Fruit fly (Drosophila melanogaster) whole organism, pupa: ENCODE measurements around the gene p23.

Experiments
- CG10348 ChIP-seq: fragments of 200-800 bp; sonication (Bioruptor generic); IDR thresholded peaks from 2 replicates; pipeline ENCODE4 v1.3.6; 2022; ENCODE audit warnings: missing biosample characterization, missing genetic modification characterization
- CG34367 ChIP-seq: fragments of 200-800 bp; sonication (Bioruptor generic); optimal IDR thresholded peaks from 2 replicates; lab custom pipeline; 2018; ENCODE audit warnings: missing biosample characterization, mild to moderate bottlenecking, missing genetic modification characterization
- D1 ChIP-seq: fragments of 200-800 bp; sonication (Bioruptor generic); optimal IDR thresholded peaks from 2 replicates; lab custom pipeline; 2018; ENCODE audit warnings: missing biosample characterization, mild to moderate bottlenecking, missing genetic modification characterization, moderate library complexity
- Ets98B ChIP-seq: fragments of 200-800 bp; sonication (Bioruptor generic); IDR thresholded peaks from 2 replicates; pipeline ENCODE4 v1.3.6; 2022; ENCODE audit warnings: missing biosample characterization, missing genetic modification characterization
- Pif1A ChIP-seq: fragments of 200-800 bp; sonication (Bioruptor generic); optimal IDR thresholded peaks from 3 replicates; lab custom pipeline; 2016; ENCODE audit warnings: missing biosample characterization, missing genetic modification characterization

DNA sequence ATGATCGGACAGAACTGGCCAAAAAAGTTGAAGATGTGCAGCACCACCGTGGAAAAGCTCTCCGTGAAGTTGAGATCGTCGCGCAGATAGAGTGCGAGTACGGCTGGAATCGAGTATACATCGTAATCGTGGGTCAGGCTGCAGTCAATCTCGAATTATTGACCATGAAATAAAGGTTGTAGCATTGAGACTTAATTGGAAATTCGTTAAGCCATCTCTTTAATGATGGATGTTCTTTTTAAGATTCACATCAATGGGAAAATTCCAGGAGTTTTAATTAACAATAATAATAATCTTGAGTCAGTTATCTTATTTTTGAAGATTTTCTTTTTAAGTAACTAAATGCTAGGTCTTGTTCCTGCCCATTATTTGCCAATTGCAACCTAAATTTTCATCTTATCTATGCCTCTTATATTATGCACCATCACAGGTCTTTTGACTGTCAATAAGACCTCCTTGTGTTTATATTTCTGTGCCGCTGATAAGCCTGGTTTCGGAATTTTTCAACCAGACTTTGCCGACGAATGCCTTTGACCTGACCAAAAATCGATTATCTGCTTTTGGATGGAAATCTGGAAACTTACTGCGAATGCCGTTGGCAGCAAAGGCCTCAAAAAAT, 5.4 kb downstream of the p23 start:
- no peak for TF ChIP-seq Ets98B
- no peak for TF ChIP-seq CG10348 (GFP tag; lab: Robert Waterston, UW)
- no peak for TF ChIP-seq CG34367
- no peak for TF ChIP-seq Pif1A (GFP tag; lab: Kevin White, UChicago)
- no peak for TF ChIP-seq D1 (tag; lab: Kevin White, UChicago)
